Fruit fly (Drosophila melanogaster) whole organism: Measurements from ENCODE around the gene Cyp4g15.

ENCODE experiments used
- CG8478 ChIP-seq: fragments of >200 bp; optimal IDR thresholded peaks from 2 replicates; lab custom pipeline; 2018; ENCODE audit warnings: inconsistent platforms
- EcR ChIP-seq, 2 experiments: fragments of >200 bp; optimal IDR thresholded peaks; 2 replicates each; lab custom pipeline; 2017; ENCODE audit warnings: missing biosample characterization in 2 of 2, missing genetic modification characterization in 2 of 2, missing genetic modification reagents in 2 of 2
- pan ChIP-seq: fragments of >200 bp; optimal IDR thresholded peaks from 2 replicates; lab custom pipeline; 2017

- TF ChIP-seq CG8478 (lab: Kevin White, UChicago) (no peak), EcR (GFP tag; optimal IDR thresholded peaks at IDR 0.05; lab: Kevin White, UChicago) (no peak), pan (no peak)
Observed at dm6 chrX:11457149-11457548, 19.7 kb upstream of the Cyp4g15 start.
